Fruit fly (Drosophila melanogaster): ENCODE data around the gene CG7376.
A peak's percentile ranks its signal among the peaks of the same experiment; 100 is the strongest.

dm6 chr3L:6188995-6189927 lies 15.2 kb downstream of the CG7376 start, which contains the start of the genes D19A and CG7386:
- TF ChIP-seq kay (GFP tag; ENCODE audit: borderline replicate concordance): no peak
- TF ChIP-seq ovo (GFP tag; optimal IDR thresholded peaks at IDR 0.05): no peak
- peak; percentile 60 for TF ChIP-seq CG1620 (GFP tag; optimal IDR thresholded peaks at IDR 0.05)
- TF ChIP-seq CG7045 (GFP tag; optimal IDR thresholded peaks at IDR 0.05): peak; percentile 27
- TF ChIP-seq CG12768 (GFP tag; optimal IDR thresholded peaks at IDR 0.05): peak; percentile 1
- peak; percentile 72 for TF ChIP-seq CG7101 (tag; optimal IDR thresholded peaks at IDR 0.05)
- TF ChIP-seq toe (GFP tag; optimal IDR thresholded peaks at IDR 0.05): peak; percentile 53
- peak; percentile 33 for TF ChIP-seq CG5204 (GFP tag; optimal IDR thresholded peaks at IDR 0.05)

All from whole organism, adult.